Worm (Caenorhabditis elegans): Measurements from ENCODE around the gene R166.3.

- TF ChIP-seq ztf-29 (GFP tag; IDR thresholded peaks at IDR 0.05), result no peak
- no peak for TF ChIP-seq ref-1 (GFP tag; conservative IDR thresholded peaks at IDR 0.05)
- no peak for TF ChIP-seq flt-1 (GFP tag; IDR thresholded peaks at IDR 0.05)
- no peak for TF ChIP-seq cog-1 (tag; optimal IDR thresholded peaks at IDR 0.05)
- TF ChIP-seq klf-2 (GFP tag; conservative IDR thresholded peaks at IDR 0.05), result no peak
- TF ChIP-seq med-1 (GFP tag; optimal IDR thresholded peaks at IDR 0.05; ENCODE audit: insufficient read depth), result no peak
- no peak for TF ChIP-seq ztf-23 (GFP tag; IDR thresholded peaks at IDR 0.05)
Observed at ce11 chrII:10542654-10543456, 3.7 kb upstream of the R166.3 start.
